Worm (Caenorhabditis elegans): Measurements from ENCODE around the gene gpn-1.
A peak's percentile ranks its signal among the peaks of the same experiment; 100 is the strongest.

The gpn-1 gene

ce11 chrX:15709594-15709993, 28.1 kb downstream of the gpn-1 start (continued):
- TF ChIP-seq snu-23 (GFP tag; optimal IDR thresholded peaks at IDR 0.05) (peak; percentile 63), mab-9 (GFP tag; IDR thresholded peaks at IDR 0.05) (no peak), nhr-28 (tag; optimal IDR thresholded peaks at IDR 0.05) (no peak), grh-1 (GFP tag; IDR thresholded peaks at IDR 0.05) (0 out of 2 replicates have a peak, but pooled peaks have one; percentile 18), nhr-90 (tag; optimal IDR thresholded peaks at IDR 0.05; ENCODE audit: poor library complexity) (peak; percentile 53), irx-1 (tag; optimal IDR thresholded peaks at IDR 0.05) (no peak), alr-1 (tag; optimal IDR thresholded peaks at IDR 0.05; ENCODE audit: borderline replicate concordance) (no peak), mep-1 (tag; optimal IDR thresholded peaks at IDR 0.05) (no peak), aha-1 (tag; optimal IDR thresholded peaks at IDR 0.05) (no peak), snpc-4 (tag; optimal IDR thresholded peaks at IDR 0.05) (no peak), lin-35 (GFP tag; optimal IDR thresholded peaks at IDR 0.05) (peak in 1 of 2 experiments; percentile 57), unc-98 (GFP tag; IDR thresholded peaks at IDR 0.05) (no peak), efl-3 (GFP tag; optimal IDR thresholded peaks at IDR 0.05) (no peak), nhr-237 (tag; optimal IDR thresholded peaks at IDR 0.05) (no peak), pax-3 (tag; optimal IDR thresholded peaks at IDR 0.05) (no peak), C04F5.9 (tag; optimal IDR thresholded peaks at IDR 0.05) (no peak), nhr-20 (tag; optimal IDR thresholded peaks at IDR 0.05) (peak; percentile 87), dpl-1 (GFP tag; optimal IDR thresholded peaks at IDR 0.05) (no peak), sox-4 (tag; optimal IDR thresholded peaks at IDR 0.05) (no peak), ceh-90 (tag; optimal IDR thresholded peaks at IDR 0.05) (no peak), lir-3 (tag; optimal IDR thresholded peaks at IDR 0.05; ENCODE audit: poor library complexity) (no peak), ceh-63 (GFP tag; optimal IDR thresholded peaks at IDR 0.05) (no peak), lin-13 (GFP tag; optimal IDR thresholded peaks at IDR 0.05) (no peak), zip-4 (GFP tag; optimal IDR thresholded peaks at IDR 0.05) (no peak), hpl-2 (GFP tag; optimal IDR thresholded peaks at IDR 0.05) (no peak), ces-1 (GFP tag; optimal IDR thresholded peaks at IDR 0.05) (no peak), ztf-4 (tag; optimal IDR thresholded peaks at IDR 0.05) (no peak), mef-2 (tag; optimal IDR thresholded peaks at IDR 0.05) (no peak), pqm-1 (tag; optimal IDR thresholded peaks at IDR 0.05) (no peak), lin-39 (tag; optimal IDR thresholded peaks at IDR 0.05) (no peak), F16B12.6 (tag; optimal IDR thresholded peaks at IDR 0.05) (no peak), unc-86 (tag; optimal IDR thresholded peaks at IDR 0.05) (no peak), egl-27 (tag; optimal IDR thresholded peaks at IDR 0.05) (peak in 1 of 2 experiments; percentile 68), hlh-4 (tag; optimal IDR thresholded peaks at IDR 0.05) (no peak), nhr-47 (tag; optimal IDR thresholded peaks at IDR 0.05) (peak; percentile 13), ceh-82 (tag; optimal IDR thresholded peaks at IDR 0.05) (no peak), egl-13 (tag; optimal IDR thresholded peaks at IDR 0.05) (no peak), nhr-84 (tag; optimal IDR thresholded peaks at IDR 0.05) (no peak), lin-14 (GFP tag; optimal IDR thresholded peaks at IDR 0.05) (peak; percentile 87), jun-1 (tag; optimal IDR thresholded peaks at IDR 0.05) (peak; percentile 36), elt-2 (tag; optimal IDR thresholded peaks at IDR 0.05) (peak; percentile 32), nhr-19 (GFP tag; conservative IDR thresholded peaks at IDR 0.05) (peak; percentile 15; the same call in 1 of the 2 replicates), skn-1 (tag; optimal IDR thresholded peaks at IDR 0.05) (no peak), ceh-88 (GFP tag; IDR thresholded peaks at IDR 0.05) (no peak), isw-1 (GFP tag; IDR thresholded peaks at IDR 0.05) (no peak), efl-1 (optimal IDR thresholded peaks at IDR 0.05) (no peak), efl-1 (GFP tag; optimal IDR thresholded peaks at IDR 0.05 in 1 of 2) (peak in 1 of 2 experiments; percentile 71), hlh-17 (GFP tag; optimal IDR thresholded peaks at IDR 0.05; ENCODE audit: borderline replicate concordance) (no peak), nhr-85 (tag) (peak; percentile 92), Y116A8C.19 (tag; optimal IDR thresholded peaks at IDR 0.05; ENCODE audit: borderline replicate concordance) (no peak), nhr-71 (tag; optimal IDR thresholded peaks at IDR 0.05) (peak; percentile 53), elt-3 (tag; optimal IDR thresholded peaks at IDR 0.05) (peak in 2 of 6 experiments; percentile 81 to 84), lin-15B (tag; optimal IDR thresholded peaks at IDR 0.05) (no peak)
